Worm (Caenorhabditis elegans): ENCODE results near the gene F58F12.3.

The F58F12.3 gene

DNA sequence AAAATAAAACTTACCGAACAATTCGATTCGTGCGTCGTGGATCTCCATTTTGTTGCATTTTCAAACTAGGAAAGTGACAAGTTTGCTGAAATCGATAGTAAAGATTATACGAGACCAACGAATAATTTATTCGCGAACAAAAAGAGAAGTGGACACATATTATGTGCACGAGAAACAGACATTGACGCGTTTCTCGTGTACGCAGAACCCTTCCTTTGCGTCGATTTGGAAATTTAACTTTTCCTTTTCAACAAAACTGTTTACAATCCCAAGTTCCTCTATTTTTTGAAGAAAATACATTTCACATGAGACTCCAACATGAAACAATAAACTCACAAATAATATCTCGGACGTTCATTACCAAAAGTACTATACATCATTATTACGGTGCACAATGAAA lies 30.3 kb downstream of the F58F12.3 start, which contains the start of gene K10B2.4 (continued):
- TF ChIP-seq nhr-76 (tag; optimal IDR thresholded peaks at IDR 0.05) (no peak), pag-3 (tag; optimal IDR thresholded peaks at IDR 0.05; ENCODE audit: borderline replicate concordance, insufficient read depth) (no peak), tlp-1 (tag; optimal IDR thresholded peaks at IDR 0.05) (no peak), jun-1 (tag; optimal IDR thresholded peaks at IDR 0.05) (no peak), aha-1 (tag; optimal IDR thresholded peaks at IDR 0.05) (no peak), C04F5.9 (tag; optimal IDR thresholded peaks at IDR 0.05) (peak; percentile 5), snu-23 (GFP tag; optimal IDR thresholded peaks at IDR 0.05) (peak; percentile 83), elt-3 (tag; optimal IDR thresholded peaks at IDR 0.05) (peak in 1 of 6 experiments; percentile 37), egl-13 (tag; optimal IDR thresholded peaks at IDR 0.05) (no peak), dpl-1 (GFP tag; optimal IDR thresholded peaks at IDR 0.05) (peak; percentile 56 to 77 (median 75)), pqm-1 (tag; optimal IDR thresholded peaks at IDR 0.05) (no peak), nhr-237 (tag; optimal IDR thresholded peaks at IDR 0.05) (no peak), fkh-4 (tag; optimal IDR thresholded peaks at IDR 0.05; ENCODE audit: borderline replicate concordance) (no peak), F16B12.6 (tag; optimal IDR thresholded peaks at IDR 0.05) (peak; percentile 14), isw-1 (GFP tag; IDR thresholded peaks at IDR 0.05) (no peak), nhr-12 (tag; optimal IDR thresholded peaks at IDR 0.05) (no peak), zip-4 (GFP tag; optimal IDR thresholded peaks at IDR 0.05) (no peak), alr-1 (tag; optimal IDR thresholded peaks at IDR 0.05; ENCODE audit: borderline replicate concordance) (no peak), unc-98 (GFP tag; IDR thresholded peaks at IDR 0.05) (no peak), sox-4 (tag; optimal IDR thresholded peaks at IDR 0.05) (no peak), blmp-1 (tag; optimal IDR thresholded peaks at IDR 0.05) (peak; percentile 94), lin-15B (tag; optimal IDR thresholded peaks at IDR 0.05) (peak; percentile 12), nhr-85 (tag) (peak; percentile 2), hpl-2 (GFP tag; optimal IDR thresholded peaks at IDR 0.05) (peak; percentile 9), efl-3 (GFP tag; optimal IDR thresholded peaks at IDR 0.05) (no peak), vab-15 (tag; optimal IDR thresholded peaks at IDR 0.05) (no peak), unc-30 (tag; optimal IDR thresholded peaks at IDR 0.05) (no peak), pax-3 (tag; optimal IDR thresholded peaks at IDR 0.05) (no peak), unc-130 (tag; optimal IDR thresholded peaks at IDR 0.05) (peak; percentile 75), ama-1 (optimal IDR thresholded peaks at IDR 0.05) (peak; percentile 22), ceh-82 (tag; optimal IDR thresholded peaks at IDR 0.05) (peak; percentile 35 to 50 (median 40)), efl-1 (optimal IDR thresholded peaks at IDR 0.05) (peak; percentile 77 to 79), efl-1 (GFP tag; optimal IDR thresholded peaks at IDR 0.05 in 1 of 2) (peak; percentile 64 to 97), lsy-2 (tag; optimal IDR thresholded peaks at IDR 0.05) (peak; percentile 72 to 85), ceh-90 (tag; optimal IDR thresholded peaks at IDR 0.05) (no peak), ets-5 (GFP tag; IDR thresholded peaks at IDR 0.05) (no peak), hlh-4 (tag; optimal IDR thresholded peaks at IDR 0.05) (no peak), ztf-11 (tag; optimal IDR thresholded peaks at IDR 0.05) (no peak), nhr-77 (tag; optimal IDR thresholded peaks at IDR 0.05) (peak; percentile 49), nhr-47 (tag; optimal IDR thresholded peaks at IDR 0.05) (peak; percentile 74), sptf-1 (tag; optimal IDR thresholded peaks at IDR 0.05) (no peak), tbx-2 (tag; optimal IDR thresholded peaks at IDR 0.05) (peak; percentile 62), skn-1 (tag; optimal IDR thresholded peaks at IDR 0.05) (peak; percentile 35), lin-35 (GFP tag; optimal IDR thresholded peaks at IDR 0.05) (peak; percentile 70 to 87), swsn-7 (tag; optimal IDR thresholded peaks at IDR 0.05) (peak; percentile 72), zag-1 (tag; optimal IDR thresholded peaks at IDR 0.05) (no peak), nhr-28 (tag; optimal IDR thresholded peaks at IDR 0.05) (no peak), C16A3.4 (tag; optimal IDR thresholded peaks at IDR 0.05) (peak; percentile 78), nhr-84 (tag; optimal IDR thresholded peaks at IDR 0.05) (no peak), mep-1 (tag; optimal IDR thresholded peaks at IDR 0.05) (peak; percentile 65), unc-86 (tag; optimal IDR thresholded peaks at IDR 0.05) (peak; percentile 31), nhr-71 (tag; optimal IDR thresholded peaks at IDR 0.05) (peak; percentile 77), aly-2 (tag; optimal IDR thresholded peaks at IDR 0.05) (no peak), grh-1 (GFP tag; IDR thresholded peaks at IDR 0.05) (0 out of 2 replicates have a peak, but pooled peaks have one; percentile 34), elt-2 (tag; optimal IDR thresholded peaks at IDR 0.05) (no peak)
